Fruit fly (Drosophila melanogaster) whole organism, wandering third instar larva: ENCODE results near the gene Hel89B.

Source experiments
- CG32264 ChIP-seq: fragments of 200-800 bp; sonication (Bioruptor generic); optimal IDR thresholded peaks from 2 replicates; lab custom pipeline; 2016; ENCODE audit warnings: missing biosample characterization, missing genetic modification characterization
- CrebA ChIP-seq: fragments of 200-800 bp; sonication (Bioruptor generic); optimal IDR thresholded peaks from 2 replicates; lab custom pipeline; 2016; ENCODE audit warnings: missing biosample characterization, mild to moderate bottlenecking, missing genetic modification characterization, borderline replicate concordance
- Dfd ChIP-seq: fragments of >200 bp; optimal IDR thresholded peaks from 2 replicates; lab custom pipeline; 2017; ENCODE audit warnings: missing biosample characterization, missing genetic modification characterization
- Dif ChIP-seq: fragments of 200-275, 200-300 bp; sonication (Bioruptor generic); optimal IDR thresholded peaks from 2 replicates; lab custom pipeline; 2018; ENCODE audit warnings: missing biosample characterization, missing genetic modification characterization; ENCODE audit not compliant: partially characterized antibody
- Hnf4 ChIP-seq: fragments of 200-800 bp; sonication (Bioruptor generic); optimal IDR thresholded peaks from 2 replicates; lab custom pipeline; 2016; ENCODE audit warnings: missing biosample characterization, mild to moderate bottlenecking, missing genetic modification characterization
- Hr78 ChIP-seq: fragments of >200 bp; optimal IDR thresholded peaks from 2 replicates; lab custom pipeline; 2017; ENCODE audit warnings: missing biosample characterization, missing genetic modification characterization
- Hr83 ChIP-seq: fragments of 200-300 bp; sonication (Bioruptor generic); optimal IDR thresholded peaks from 2 replicates; lab custom pipeline; 2016; ENCODE audit warnings: missing biosample characterization, mild to moderate bottlenecking, missing genetic modification characterization, moderate library complexity; ENCODE audit not compliant: poor library complexity, severe bottlenecking
- Jra ChIP-seq: sonication (Bioruptor generic); optimal IDR thresholded peaks from 2 replicates; lab custom pipeline; 2016; ENCODE audit warnings: missing biosample characterization, missing genetic modification characterization
- Rel ChIP-seq, 2 experiments: fragments of 200-800 bp; sonication (Bioruptor generic) in 1 of 2; optimal IDR thresholded peaks; 2 replicates in 1 of 2; 3 replicates in 1 of 2; lab custom pipeline; 2016 to 2019; ENCODE audit warnings: mild to moderate bottlenecking in 2 of 2, missing biosample characterization in 2 of 2, missing genetic modification characterization in 2 of 2, moderate library complexity in 1 of 2
- Vsx2 ChIP-seq: fragments of 200-300, 225-300 bp; sonication (Bioruptor generic); optimal IDR thresholded peaks from 2 replicates; lab custom pipeline; 2018; ENCODE audit warnings: missing biosample characterization, missing genetic modification characterization; ENCODE audit not compliant: partially characterized antibody
- brk ChIP-seq: fragments of 200-800 bp; sonication (Bioruptor generic); optimal IDR thresholded peaks from 2 replicates; lab custom pipeline; 2016; ENCODE audit warnings: missing biosample characterization, mild to moderate bottlenecking, missing genetic modification characterization
- dl ChIP-seq, 2 experiments: fragments of 175-275, 200-275 bp in 1 of 2; fragments of 200-275 bp in 1 of 2; sonication (Bioruptor generic); optimal IDR thresholded peaks; lab custom pipeline; 2018; ENCODE audit warnings: mild to moderate bottlenecking in 2 of 2, missing biosample characterization in 2 of 2, missing genetic modification characterization in 2 of 2, moderate library complexity in 2 of 2; ENCODE audit not compliant: partially characterized antibody in 2 of 2, insufficient read depth in 1 of 2
- dmrt93B ChIP-seq: fragments of 200-800 bp; sonication (Bioruptor generic); optimal IDR thresholded peaks from 2 replicates; lab custom pipeline; 2018; ENCODE audit warnings: missing biosample characterization, mild to moderate bottlenecking, missing genetic modification characterization
- ey ChIP-seq: fragments of 200-800 bp; sonication (Bioruptor generic); optimal IDR thresholded peaks from 2 replicates; lab custom pipeline; 2016; ENCODE audit warnings: missing biosample characterization, missing genetic modification characterization
- foxo ChIP-seq, 2 experiments: fragments of 200-800 bp; sonication (Bioruptor generic); optimal IDR thresholded peaks; 2 replicates in 1 of 2; 3 replicates in 1 of 2; lab custom pipeline; 2016 to 2017; ENCODE audit warnings: missing biosample characterization in 2 of 2, missing genetic modification characterization in 2 of 2
- fru ChIP-seq: fragments of 200-800 bp; sonication (Bioruptor generic); optimal IDR thresholded peaks from 3 replicates; lab custom pipeline; 2016; ENCODE audit warnings: missing biosample characterization, mild to moderate bottlenecking, missing genetic modification characterization
- h ChIP-seq: fragments of 200-800 bp; sonication (Bioruptor generic); optimal IDR thresholded peaks from 3 replicates; lab custom pipeline; 2016; ENCODE audit warnings: missing biosample characterization, mild to moderate bottlenecking, missing genetic modification characterization
- pan ChIP-seq: fragments of >200 bp; optimal IDR thresholded peaks from 2 replicates; lab custom pipeline; 2017
- psq ChIP-seq: fragments of 200-800 bp; sonication (Bioruptor generic); optimal IDR thresholded peaks from 3 replicates; lab custom pipeline; 2017; ENCODE audit warnings: missing biosample characterization, mild to moderate bottlenecking, missing genetic modification characterization, moderate library complexity
- rgr ChIP-seq: fragments of 200-800 bp; sonication (Bioruptor generic); optimal IDR thresholded peaks from 3 replicates; lab custom pipeline; 2016; ENCODE audit warnings: missing biosample characterization, mild to moderate bottlenecking, missing genetic modification characterization
- sage ChIP-seq: fragments of 200-800 bp; sonication (Bioruptor generic); optimal IDR thresholded peaks from 2 replicates; lab custom pipeline; 2016; ENCODE audit warnings: missing biosample characterization, mild to moderate bottlenecking, missing genetic modification characterization
- sv ChIP-seq: fragments of 200-800 bp; sonication (Bioruptor generic); optimal IDR thresholded peaks from 3 replicates; lab custom pipeline; 2016; ENCODE audit warnings: missing biosample characterization, missing genetic modification characterization
- usp ChIP-seq: fragments of >200 bp; optimal IDR thresholded peaks from 2 replicates; lab custom pipeline; 2017; ENCODE audit warnings: missing biosample characterization, missing genetic modification characterization
- woc ChIP-seq: sonication (Bioruptor generic); optimal IDR thresholded peaks from 2 replicates; lab custom pipeline; 2016; ENCODE audit warnings: missing biosample characterization, mild to moderate bottlenecking, missing genetic modification characterization

The Hel89B gene

DNA sequence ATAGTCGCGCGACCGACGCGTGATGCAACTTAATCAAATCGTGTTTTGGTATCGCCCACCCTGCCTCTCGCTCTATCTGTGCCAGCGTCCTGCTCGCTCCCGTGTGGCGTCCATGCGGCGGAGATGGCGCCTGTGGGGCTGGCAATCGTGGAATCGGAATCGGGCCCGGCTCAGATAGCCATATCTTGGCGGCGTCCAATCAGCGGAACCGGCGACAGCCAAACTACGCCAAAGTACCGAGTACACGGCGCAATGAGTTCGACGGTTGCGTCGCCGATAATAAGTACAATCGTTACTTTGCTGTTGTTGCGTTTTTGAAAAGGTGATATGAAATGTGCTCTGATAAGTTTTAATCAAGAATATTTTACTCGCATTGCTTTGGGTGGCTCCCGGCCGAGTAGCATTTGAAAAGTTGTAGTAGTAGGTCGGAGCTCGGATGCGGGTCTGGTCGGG, 12.7 kb downstream of the Hel89B start, which contains the start of gene srp:
TSS of gene srp (plus strand) at position 391 of the 453 bp plus-strand sequence.
- TF ChIP-seq Dif (GFP tag; lab: Kevin White, UChicago) (no peak), fru (GFP tag; lab: Kevin White, UChicago) (peak; percentile 40), Rel (GFP tag; optimal IDR thresholded peaks at IDR 0.05; lab: Kevin White, UChicago) (no peak), Rel (tag; optimal IDR thresholded peaks at IDR 0.05; lab: Kevin White, UChicago) (peak; percentile 86), h (GFP tag; lab: Kevin White, UChicago) (peak; percentile 83)

DNA sequence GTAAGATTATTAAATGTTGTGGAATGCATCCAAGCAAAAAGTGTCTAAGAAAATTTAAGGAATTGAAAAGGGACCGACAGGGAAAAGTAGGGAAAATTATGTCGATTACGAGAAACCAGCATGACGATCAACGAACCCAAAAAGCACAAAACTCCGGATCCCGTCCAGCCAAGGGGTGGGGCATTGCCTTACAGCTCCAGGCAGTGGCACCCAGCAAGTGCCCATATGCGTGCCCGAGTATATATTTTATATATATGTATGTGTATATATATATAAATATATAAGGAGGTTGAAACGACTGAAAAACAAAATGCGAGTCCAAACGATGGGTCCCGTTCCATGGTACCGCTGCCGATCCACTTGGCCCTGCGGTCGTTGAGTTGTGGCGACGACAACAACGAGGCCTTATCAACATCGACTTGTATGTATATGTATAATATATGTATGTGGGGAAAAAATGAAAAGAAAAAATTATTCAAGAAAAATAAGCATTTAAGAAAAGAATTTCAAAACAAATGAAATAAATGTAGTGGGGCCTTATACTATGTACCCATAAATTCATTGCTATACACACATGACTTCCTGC, 14.1 kb downstream of the Hel89B start:
- no peak for TF ChIP-seq dl (GFP tag; optimal IDR thresholded peaks at IDR 0.05; lab: Kevin White, UChicago; ENCODE audit: insufficient read depth in 1 of 2, partially characterized antibody in 2 of 2)
- no peak for TF ChIP-seq h (GFP tag; lab: Kevin White, UChicago)
- no peak for TF ChIP-seq Rel (GFP tag; optimal IDR thresholded peaks at IDR 0.05; lab: Kevin White, UChicago)
- TF ChIP-seq Rel (tag; optimal IDR thresholded peaks at IDR 0.05; lab: Kevin White, UChicago): peak; percentile 85
- TF ChIP-seq sv (GFP tag; lab: Kevin White, UChicago): no peak

DNA sequence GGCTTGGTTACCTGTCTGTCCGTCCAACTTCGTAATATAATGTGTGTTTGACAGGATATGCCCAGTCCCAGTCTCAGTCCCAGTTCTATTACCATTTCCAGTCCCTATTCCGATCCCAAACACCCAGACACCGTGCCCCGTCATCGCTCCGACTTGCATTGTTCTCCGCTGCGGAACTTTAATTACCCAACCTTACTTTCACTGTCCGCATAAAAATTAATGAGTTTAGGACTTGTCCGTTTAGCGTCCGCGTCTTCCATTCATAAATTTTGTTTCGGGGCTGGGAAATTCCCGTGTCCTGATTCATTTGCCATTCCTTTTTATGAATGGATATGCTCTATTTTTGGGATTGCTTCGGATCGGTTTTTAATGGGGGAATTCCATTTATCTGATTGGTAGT, 15.3 kb downstream of the Hel89B start:
- TF ChIP-seq psq (no peak), woc (GFP tag; lab: Kevin White, UChicago) (no peak), foxo (GFP tag; optimal IDR thresholded peaks at IDR 0.05; lab: Kevin White, UChicago) (no peak), dl (GFP tag; optimal IDR thresholded peaks at IDR 0.05; lab: Kevin White, UChicago; ENCODE audit: insufficient read depth in 1 of 2, partially characterized antibody in 2 of 2) (no peak)

DNA sequence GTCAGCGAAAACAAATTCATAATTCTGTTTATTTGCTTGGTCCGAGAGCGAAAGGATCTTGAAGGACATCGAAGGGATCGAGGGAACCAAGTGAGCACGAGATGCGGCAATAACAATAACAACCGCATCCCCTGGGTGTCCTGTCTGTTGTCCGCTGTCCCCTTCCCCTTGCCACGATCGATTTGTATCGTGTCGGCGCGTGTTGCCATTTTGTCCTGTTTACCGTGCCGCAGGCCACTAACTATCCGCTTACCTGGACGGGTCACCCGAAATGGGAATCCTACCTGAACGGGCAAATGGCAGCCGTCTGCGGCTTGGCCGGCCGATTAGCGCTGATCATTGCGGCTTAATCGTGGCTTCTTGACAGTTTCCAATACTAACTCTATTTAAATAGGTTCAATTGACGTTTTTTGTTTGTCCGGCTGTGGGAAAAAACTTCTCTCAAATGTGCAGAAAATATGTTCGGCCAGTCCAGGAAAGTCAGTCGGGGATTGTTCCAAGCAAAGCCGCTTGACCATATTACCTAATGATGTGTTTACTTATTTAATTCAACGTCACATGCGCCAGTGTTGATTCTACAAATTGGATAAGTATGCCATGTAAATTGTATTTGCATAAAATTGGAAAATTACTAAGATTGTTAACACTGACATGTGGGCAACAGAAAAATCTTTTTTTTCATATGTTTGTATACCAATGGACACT, 16.3 kb downstream of the Hel89B start:
- no peak for TF ChIP-seq ey (GFP tag; lab: Kevin White, UChicago)
- TF ChIP-seq Jra: no peak
- no peak for TF ChIP-seq pan
- TF ChIP-seq sage: no peak
- no peak for TF ChIP-seq Rel (GFP tag; optimal IDR thresholded peaks at IDR 0.05; lab: Kevin White, UChicago)
- TF ChIP-seq Rel (tag; optimal IDR thresholded peaks at IDR 0.05; lab: Kevin White, UChicago): no peak
- TF ChIP-seq fru (GFP tag; lab: Kevin White, UChicago): no peak
- TF ChIP-seq woc (GFP tag; lab: Kevin White, UChicago): no peak
- TF ChIP-seq Hr78 (GFP tag; lab: Kevin White, UChicago): no peak
- TF ChIP-seq Hr83: no peak
- TF ChIP-seq, all 38 proteins: peak for 0

DNA sequence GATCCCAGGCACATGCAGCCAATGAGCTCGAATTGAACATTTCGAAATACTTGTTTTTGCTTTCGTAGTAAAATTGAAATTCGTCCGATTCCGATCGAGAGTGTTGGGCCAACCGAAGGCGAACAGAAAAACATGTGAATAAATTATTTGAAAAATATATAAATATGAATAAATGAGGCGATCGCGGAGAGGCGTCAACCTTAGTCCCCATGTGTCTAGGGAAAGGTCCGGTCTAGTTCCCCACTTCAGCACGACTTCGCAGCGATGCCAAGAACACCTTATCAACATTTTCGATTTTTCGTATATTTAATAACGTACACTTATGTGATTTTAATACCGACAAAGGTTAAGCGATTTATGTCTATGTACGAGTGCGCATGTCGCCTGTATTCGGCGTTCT, 18.5 kb downstream of the Hel89B start:
- TF ChIP-seq Hr78 (GFP tag; lab: Kevin White, UChicago) (no peak), Hr83 (no peak), CG32264 (GFP tag; lab: Kevin White, UChicago) (no peak), Vsx2 (no peak), h (GFP tag; lab: Kevin White, UChicago) (no peak), Rel (GFP tag; optimal IDR thresholded peaks at IDR 0.05; lab: Kevin White, UChicago) (no peak), Rel (tag; optimal IDR thresholded peaks at IDR 0.05; lab: Kevin White, UChicago) (peak; percentile 11), sage (no peak), Dif (GFP tag; lab: Kevin White, UChicago) (no peak)

DNA sequence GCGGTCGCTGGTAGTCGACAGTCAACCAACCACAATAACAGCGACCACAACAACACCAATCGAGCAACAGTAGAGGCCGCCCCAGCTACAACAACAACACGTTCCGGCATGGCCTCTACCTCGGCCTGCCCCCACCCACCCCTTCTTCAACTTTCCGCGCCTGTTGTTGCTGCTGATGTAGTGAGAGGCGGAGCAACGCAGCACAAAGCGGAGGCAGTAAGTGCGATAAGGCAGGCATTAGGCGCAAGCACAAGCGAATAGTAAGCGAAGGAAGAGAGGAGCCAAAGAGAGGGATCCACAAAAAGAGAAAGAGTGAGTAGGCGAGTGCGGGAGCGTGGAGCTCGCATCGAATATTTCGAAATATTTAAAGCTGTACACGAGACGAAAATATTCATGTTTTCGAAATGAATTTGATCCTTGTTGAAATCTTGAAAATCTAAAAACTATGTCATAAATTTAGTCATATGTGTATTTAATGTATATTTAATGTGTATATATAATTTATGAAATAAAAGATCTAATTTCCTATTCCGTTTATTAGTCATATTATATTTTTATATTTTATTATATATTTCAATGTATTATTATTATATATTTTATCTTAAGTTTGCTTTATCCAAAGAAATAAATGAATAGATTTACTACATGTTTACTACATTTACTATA, 20.2 kb downstream of the Hel89B start:
- TF ChIP-seq sv (GFP tag; lab: Kevin White, UChicago): no peak
- TF ChIP-seq sage: no peak
- no peak for TF ChIP-seq CrebA (GFP tag; lab: Kevin White, UChicago)
- TF ChIP-seq Rel (GFP tag; optimal IDR thresholded peaks at IDR 0.05; lab: Kevin White, UChicago): no peak
- TF ChIP-seq Rel (tag; optimal IDR thresholded peaks at IDR 0.05; lab: Kevin White, UChicago): peak; percentile 55
- TF ChIP-seq Hr83: peak; percentile 78
- TF ChIP-seq Dif (GFP tag; lab: Kevin White, UChicago): peak; percentile 88
- TF ChIP-seq h (GFP tag; lab: Kevin White, UChicago): peak; percentile 5
- TF ChIP-seq foxo (GFP tag; optimal IDR thresholded peaks at IDR 0.05; lab: Kevin White, UChicago): peak in 1 of 2 experiments; percentile 14
- TF ChIP-seq usp (GFP tag; lab: Kevin White, UChicago): no peak
- TF ChIP-seq dmrt93B (GFP tag; lab: Kevin White, UChicago): no peak
- no peak for TF ChIP-seq Hnf4
- TF ChIP-seq Dfd (GFP tag; lab: Kevin White, UChicago): no peak
- TF ChIP-seq brk (GFP tag; lab: Kevin White, UChicago): no peak
- TF ChIP-seq psq: peak; percentile 49
- TF ChIP-seq rgr: no peak
- TF ChIP-seq dl (GFP tag; optimal IDR thresholded peaks at IDR 0.05; lab: Kevin White, UChicago; ENCODE audit: insufficient read depth in 1 of 2, partially characterized antibody in 2 of 2): peak; percentile 63 to 72
- no peak for TF ChIP-seq woc (GFP tag; lab: Kevin White, UChicago)
- TF ChIP-seq, all 38 proteins: peak for 7
